Worm (Caenorhabditis elegans) whole organism, L3 larva: ENCODE results near the gene C07E3.9.

ENCODE experiments used
- R02D3.7 ChIP-seq: fragments of 150-350 bp; optimal IDR thresholded peaks from 2 replicates; lab custom pipeline; 2014; ENCODE audit warnings: missing biosample characterization, missing genetic modification characterization
- ZK546.5 ChIP-seq: sonication (generic microtip); optimal IDR thresholded peaks from 2 replicates; lab custom pipeline; 2017; ENCODE audit warnings: missing biosample characterization, missing genetic modification characterization
- aly-2 ChIP-seq: fragments of 150-350 bp; optimal IDR thresholded peaks from 2 replicates; lab custom pipeline; 2014; ENCODE audit warnings: missing biosample characterization, missing genetic modification characterization
- ama-1 ChIP-seq: fragments of 150-350 bp; optimal IDR thresholded peaks from 2 replicates; lab custom pipeline; 2018
- ceh-16 ChIP-seq: sonication (generic microtip); optimal IDR thresholded peaks from 2 replicates; lab custom pipeline; 2017; ENCODE audit warnings: missing biosample characterization, missing genetic modification characterization
- ceh-28 ChIP-seq: fragments of 150-350 bp; optimal IDR thresholded peaks from 2 replicates; lab custom pipeline; 2014; ENCODE audit warnings: missing biosample characterization, missing genetic modification reagents, missing genetic modification characterization
- ceh-82 ChIP-seq: fragments of 150-350 bp; optimal IDR thresholded peaks from 2 replicates; lab custom pipeline; 2014; ENCODE audit warnings: missing biosample characterization, missing genetic modification characterization
- ceh-9 ChIP-seq: sonication (generic microtip); optimal IDR thresholded peaks from 2 replicates; lab custom pipeline; 2018; ENCODE audit warnings: missing biosample characterization, missing genetic modification characterization
- daf-12 ChIP-seq: fragments of 150-350 bp; optimal IDR thresholded peaks from 2 replicates; lab custom pipeline; 2014; ENCODE audit warnings: missing biosample characterization, missing genetic modification reagents, missing genetic modification characterization
- egl-27 ChIP-seq: sonication (generic microtip); optimal IDR thresholded peaks from 4 replicates; lab custom pipeline; 2017; ENCODE audit warnings: missing biosample characterization, missing genetic modification reagents, missing genetic modification characterization
- egl-5 ChIP-seq: fragments of 150-350 bp; optimal IDR thresholded peaks from 2 replicates; lab custom pipeline; 2017; ENCODE audit warnings: missing biosample characterization, missing genetic modification reagents, missing genetic modification characterization, inconsistent platforms
- elt-1 ChIP-seq: fragments of 150-350 bp; optimal IDR thresholded peaks from 2 replicates; lab custom pipeline; 2014; ENCODE audit warnings: missing biosample characterization, missing genetic modification characterization
- elt-2 ChIP-seq: sonication (generic microtip); optimal IDR thresholded peaks from 2 replicates; lab custom pipeline; 2016; ENCODE audit warnings: missing genetic modification reagents, mild to moderate bottlenecking, missing genetic modification characterization, missing compliant biosample characterization
- elt-3 ChIP-seq, 3 experiments: fragments of 150-350 bp in 1 of 3; sonication (generic microtip) in 2 of 3; optimal IDR thresholded peaks; 2 replicates in 2 of 3; 4 replicates in 1 of 3; lab custom pipeline; 2014 to 2017; ENCODE audit warnings: missing biosample characterization in 3 of 3, missing genetic modification characterization in 3 of 3
- eor-1 ChIP-seq, 2 experiments: fragments of 150-350 bp; optimal IDR thresholded peaks; 2 replicates each; lab custom pipeline; 2014 to 2018; ENCODE audit warnings: missing biosample characterization in 2 of 2, missing genetic modification characterization in 2 of 2
- fkh-10 ChIP-seq: sonication (generic microtip); optimal IDR thresholded peaks from 2 replicates; lab custom pipeline; 2017; ENCODE audit warnings: missing biosample characterization, missing genetic modification reagents, missing genetic modification characterization
- fkh-2 ChIP-seq: fragments of 150-350 bp; optimal IDR thresholded peaks from 2 replicates; lab custom pipeline; 2014; ENCODE audit warnings: missing biosample characterization, missing genetic modification reagents, missing genetic modification characterization
- fos-1 ChIP-seq: fragments of 150-350 bp; optimal IDR thresholded peaks from 2 replicates; lab custom pipeline; 2014; ENCODE audit warnings: missing biosample characterization, missing genetic modification characterization
- hmg-11 ChIP-seq: sonication (generic microtip); optimal IDR thresholded peaks from 2 replicates; lab custom pipeline; 2016; ENCODE audit warnings: missing genetic modification characterization, missing compliant biosample characterization
- jun-1 ChIP-seq: fragments of 150-350 bp; optimal IDR thresholded peaks from 2 replicates; lab custom pipeline; 2014; ENCODE audit warnings: missing biosample characterization, missing genetic modification reagents, missing genetic modification characterization
- lin-15B ChIP-seq: fragments of 150-350 bp; optimal IDR thresholded peaks from 2 replicates; lab custom pipeline; 2014; ENCODE audit warnings: missing biosample characterization, missing genetic modification characterization
- lin-39 ChIP-seq: fragments of 150-350 bp; optimal IDR thresholded peaks from 2 replicates; lab custom pipeline; 2018; ENCODE audit warnings: missing biosample characterization, missing genetic modification reagents, missing genetic modification characterization
- lsy-12 ChIP-seq: sonication (generic microtip); optimal IDR thresholded peaks from 2 replicates; lab custom pipeline; 2016; ENCODE audit warnings: mild to moderate bottlenecking, missing genetic modification characterization, missing compliant biosample characterization
- mdl-1 ChIP-seq: fragments of 150-350 bp; optimal IDR thresholded peaks from 2 replicates; lab custom pipeline; 2014; ENCODE audit warnings: missing biosample characterization, missing genetic modification characterization
- mml-1 ChIP-seq: fragments of 150-350 bp; sonication (generic microtip); optimal IDR thresholded peaks from 3 replicates; lab custom pipeline; 2014; ENCODE audit warnings: missing biosample characterization, missing genetic modification characterization
- nfya-1 ChIP-seq: sonication (generic microtip); optimal IDR thresholded peaks from 2 replicates; lab custom pipeline; 2017; ENCODE audit warnings: missing genetic modification characterization, mild to moderate bottlenecking, missing compliant biosample characterization, antibody characterized with exemption, moderate library complexity; ENCODE audit not compliant: insufficient read depth
- nhr-11 ChIP-seq: fragments of 150-350 bp; optimal IDR thresholded peaks from 2 replicates; lab custom pipeline; 2014; ENCODE audit warnings: missing biosample characterization, missing genetic modification characterization
- nhr-12 ChIP-seq: fragments of 150-350 bp; optimal IDR thresholded peaks from 2 replicates; lab custom pipeline; 2014; ENCODE audit warnings: missing biosample characterization, missing genetic modification characterization
- nhr-23 ChIP-seq: fragments of 150-350 bp; optimal IDR thresholded peaks from 2 replicates; lab custom pipeline; 2014; ENCODE audit warnings: missing biosample characterization, missing genetic modification reagents, missing genetic modification characterization
- nhr-237 ChIP-seq: fragments of 150-350 bp; optimal IDR thresholded peaks from 2 replicates; lab custom pipeline; 2014; ENCODE audit warnings: missing biosample characterization, missing genetic modification characterization
- nhr-25 ChIP-seq: sonication (generic microtip); optimal IDR thresholded peaks from 2 replicates; lab custom pipeline; 2017; ENCODE audit warnings: missing biosample characterization, missing genetic modification characterization
- nhr-28 ChIP-seq: fragments of 150-350 bp; optimal IDR thresholded peaks from 2 replicates; lab custom pipeline; 2014; ENCODE audit warnings: missing biosample characterization, missing genetic modification characterization
- nhr-43 ChIP-seq: sonication (generic microtip); optimal IDR thresholded peaks from 2 replicates; lab custom pipeline; 2016; ENCODE audit warnings: mild to moderate bottlenecking, missing genetic modification characterization, missing compliant biosample characterization; ENCODE audit not compliant: poor library complexity, severe bottlenecking
- nhr-67 ChIP-seq: fragments of 150-350 bp; optimal IDR thresholded peaks from 2 replicates; lab custom pipeline; 2014; ENCODE audit warnings: missing biosample characterization, missing genetic modification characterization
- nhr-76 ChIP-seq: fragments of 150-350 bp; sonication (generic microtip); optimal IDR thresholded peaks from 5 replicates; lab custom pipeline; 2014; ENCODE audit warnings: missing biosample characterization, missing genetic modification characterization
- nhr-77 ChIP-seq: fragments of 150-350 bp; optimal IDR thresholded peaks from 2 replicates; lab custom pipeline; 2014; ENCODE audit warnings: missing biosample characterization, missing genetic modification characterization
- pha-4 ChIP-seq: fragments of 150-350 bp; optimal IDR thresholded peaks from 2 replicates; lab custom pipeline; 2014; ENCODE audit warnings: missing biosample characterization, missing genetic modification reagents, missing genetic modification characterization
- pqm-1 ChIP-seq: fragments of 150-350 bp; optimal IDR thresholded peaks from 2 replicates; lab custom pipeline; 2017; ENCODE audit warnings: missing biosample characterization, missing genetic modification characterization, inconsistent platforms
- sea-2 ChIP-seq: fragments of 150-350 bp; sonication (generic microtip); optimal IDR thresholded peaks from 4 replicates; lab custom pipeline; 2014; ENCODE audit warnings: missing biosample characterization, missing genetic modification reagents, missing genetic modification characterization
- skn-1 ChIP-seq: fragments of 150-350 bp; optimal IDR thresholded peaks from 2 replicates; lab custom pipeline; 2014; ENCODE audit warnings: missing biosample characterization, missing genetic modification characterization
- snpc-4 ChIP-seq: fragments of 150-350 bp; optimal IDR thresholded peaks from 2 replicates; lab custom pipeline; 2014; ENCODE audit warnings: missing biosample characterization, missing genetic modification characterization
- tbx-2 ChIP-seq: sonication (generic microtip); optimal IDR thresholded peaks from 2 replicates; lab custom pipeline; 2016; ENCODE audit warnings: mild to moderate bottlenecking, missing genetic modification characterization, missing compliant biosample characterization
- unc-39 ChIP-seq: sonication (generic microtip); optimal IDR thresholded peaks from 4 replicates; lab custom pipeline; 2017; ENCODE audit warnings: missing biosample characterization, missing genetic modification characterization
- unc-62 ChIP-seq: fragments of 150-350 bp; sonication (generic microtip); optimal IDR thresholded peaks from 4 replicates; lab custom pipeline; 2014; ENCODE audit warnings: missing biosample characterization, missing genetic modification reagents, missing genetic modification characterization
- zag-1 ChIP-seq: fragments of 150-350 bp; optimal IDR thresholded peaks from 2 replicates; lab custom pipeline; 2014; ENCODE audit warnings: missing biosample characterization, missing genetic modification characterization
- ztf-11 ChIP-seq: fragments of 150-350 bp; optimal IDR thresholded peaks from 2 replicates; lab custom pipeline; 2014; ENCODE audit warnings: missing biosample characterization, missing genetic modification characterization
- ztf-4 ChIP-seq: fragments of 150-350 bp; optimal IDR thresholded peaks from 2 replicates; lab custom pipeline; 2014; ENCODE audit warnings: missing biosample characterization, missing genetic modification characterization

C07E3.9 gene

ce11 chrII:10382247-10382646, 31.7 kb downstream of the C07E3.9 start:
- TF ChIP-seq nhr-28, result no peak
- no peak for TF ChIP-seq unc-62
- peak; percentile 8 for TF ChIP-seq fos-1
- TF ChIP-seq lin-15B, result peak; percentile 24
- no peak for TF ChIP-seq nhr-76
- no peak for TF ChIP-seq aly-2
- TF ChIP-seq nhr-43 (tag; lab: Kevin White, UChicago), result peak; percentile 27
- no peak for TF ChIP-seq ztf-11 (tag; lab: Kevin White, UChicago)
- TF ChIP-seq lin-39 (tag; lab: Kevin White, UChicago), result no peak
- peak; percentile 41 for TF ChIP-seq ceh-28 (tag; lab: Kevin White, UChicago)
- no peak for TF ChIP-seq sea-2 (GFP tag; lab: Kevin White, UChicago)
- TF ChIP-seq ztf-4 (tag; lab: Kevin White, UChicago), result no peak
- peak; percentile 66 for TF ChIP-seq jun-1 (tag; lab: Kevin White, UChicago)
- no peak for TF ChIP-seq elt-3 (tag; optimal IDR thresholded peaks at IDR 0.05; lab: Kevin White, UChicago)
- TF ChIP-seq nhr-237 (tag; lab: Kevin White, UChicago), result no peak
- TF ChIP-seq unc-39 (tag; lab: Kevin White, UChicago), result no peak
- TF ChIP-seq tbx-2 (tag; lab: Kevin White, UChicago), result no peak
- peak; percentile 76 for TF ChIP-seq nhr-23 (tag; lab: Kevin White, UChicago)
- no peak for TF ChIP-seq ZK546.5 (tag; lab: Kevin White, UChicago)
- no peak for TF ChIP-seq fkh-10 (GFP tag; lab: Kevin White, UChicago)
- no peak for TF ChIP-seq egl-5 (tag; lab: Kevin White, UChicago)
- peak; percentile 85 for TF ChIP-seq pha-4 (tag; lab: Kevin White, UChicago)
- TF ChIP-seq eor-1 (tag; optimal IDR thresholded peaks at IDR 0.05; lab: Kevin White, UChicago), result no peak
- peak; percentile 30 for TF ChIP-seq nfya-1 (tag; lab: Kevin White, UChicago)
- no peak for TF ChIP-seq elt-1 (tag; lab: Kevin White, UChicago)
- TF ChIP-seq R02D3.7 (tag; lab: Kevin White, UChicago), result peak; percentile 16
- TF ChIP-seq nhr-25, result peak; percentile 74
- no peak for TF ChIP-seq nhr-77 (tag; lab: Kevin White, UChicago)
- no peak for TF ChIP-seq egl-27 (tag; lab: Kevin White, UChicago)
- no peak for TF ChIP-seq ceh-82
- TF ChIP-seq fkh-2, result no peak
- TF ChIP-seq skn-1 (tag; lab: Kevin White, UChicago), result no peak
- TF ChIP-seq nhr-12 (tag; lab: Kevin White, UChicago), result no peak
- no peak for TF ChIP-seq nhr-11
- no peak for TF ChIP-seq mdl-1
- peak; percentile 2 for TF ChIP-seq snpc-4
- peak; percentile 45 for TF ChIP-seq lsy-12
- no peak for TF ChIP-seq mml-1 (tag; lab: Kevin White, UChicago)
- no peak for TF ChIP-seq ceh-16 (tag; lab: Kevin White, UChicago)
- TF ChIP-seq nhr-67 (tag; lab: Kevin White, UChicago), result no peak
- TF ChIP-seq ama-1 (lab: Kevin White, UChicago), result no peak
- TF ChIP-seq pqm-1 (tag; lab: Kevin White, UChicago), result peak; percentile 33
- no peak for TF ChIP-seq daf-12 (tag; lab: Kevin White, UChicago)
- TF ChIP-seq ceh-9 (tag; lab: Kevin White, UChicago), result no peak
- TF ChIP-seq zag-1, result no peak
- TF ChIP-seq hmg-11 (tag; lab: Kevin White, UChicago), result peak; percentile 79
- TF ChIP-seq elt-2, result peak; percentile 57
- TF ChIP-seq, all 47 proteins: peak for 15
